Fruit fly (Drosophila melanogaster): Measurements from ENCODE around the gene CG32485.

Gene CG32485

DNA sequence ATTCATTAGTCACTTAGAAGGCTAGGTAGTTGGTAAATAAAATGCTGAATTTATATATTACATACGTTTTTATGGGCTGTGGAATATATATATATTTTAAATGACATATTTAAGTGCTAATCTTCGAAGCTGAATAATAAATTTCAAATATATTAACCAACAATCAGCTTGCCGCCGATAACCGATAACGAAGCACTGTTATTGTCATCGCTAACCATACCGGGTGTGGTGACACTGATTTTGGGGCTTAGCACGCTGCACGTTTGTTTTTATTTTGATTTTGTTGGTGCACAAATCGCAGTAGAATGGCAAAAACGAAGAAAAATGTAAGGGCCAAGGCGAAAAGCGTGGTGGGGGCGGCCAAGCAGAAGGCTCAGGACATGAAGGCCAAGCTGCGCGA, 4.7 kb downstream of the CG32485 start, which contains the start of gene CG16753 (continued):
- TF ChIP-seq chinmo (GFP tag; IDR thresholded peaks at IDR 0.05; ENCODE audit: partially characterized antibody): peak; percentile 74; the same call in 2 of the 4 replicates
- TF ChIP-seq H2.0 (GFP tag; IDR thresholded peaks at IDR 0.05): no peak
- TF ChIP-seq nom (GFP tag; optimal IDR thresholded peaks at IDR 0.05): peak; percentile 10
- TF ChIP-seq CG12659 (GFP tag; optimal IDR thresholded peaks at IDR 0.05): no peak
- TF ChIP-seq CG9215 (GFP tag; IDR thresholded peaks at IDR 0.05): no peak
- 0 out of 3 replicates have a peak, but pooled peaks have one; percentile 19 for TF ChIP-seq ci (GFP tag; IDR thresholded peaks at IDR 0.05)
- TF ChIP-seq CG6791 (GFP tag; IDR thresholded peaks at IDR 0.05; ENCODE audit: partially characterized antibody): peak; percentile 82
- TF ChIP-seq Hsf (GFP tag; optimal IDR thresholded peaks at IDR 0.05): no peak
- TF ChIP-seq pzg (GFP tag; optimal IDR thresholded peaks at IDR 0.05): peak; percentile 68
- no peak for TF ChIP-seq Lhr (GFP tag; optimal IDR thresholded peaks at IDR 0.05)
- TF ChIP-seq CG9797 (GFP tag; optimal IDR thresholded peaks at IDR 0.05): peak; percentile 12
- TF ChIP-seq CG34224 (GFP tag; IDR thresholded peaks at IDR 0.05; ENCODE audit: partially characterized antibody): peak; percentile 76
- peak; percentile 60 for TF ChIP-seq sna (GFP tag; IDR thresholded peaks at IDR 0.05; ENCODE audit: partially characterized antibody)
- no peak for TF ChIP-seq CG10979 (tag; optimal IDR thresholded peaks at IDR 0.05)
- TF ChIP-seq ttk (GFP tag; IDR thresholded peaks at IDR 0.05): no peak
- TF ChIP-seq Sry-δ (GFP tag; optimal IDR thresholded peaks at IDR 0.05): peak; percentile 79
- peak; percentile 33 for TF ChIP-seq CG1603 (tag; optimal IDR thresholded peaks at IDR 0.05)
- peak; percentile 68; the same call in 1 of the 2 replicates for TF ChIP-seq ato (GFP tag; IDR thresholded peaks at IDR 0.05; ENCODE audit: partially characterized antibody)
- TF ChIP-seq gsb-n (tag; optimal IDR thresholded peaks at IDR 0.05): no peak
- TF ChIP-seq CG2116 (GFP tag; optimal IDR thresholded peaks at IDR 0.05): peak; percentile 42
- TF ChIP-seq BEAF-32 (GFP tag; optimal IDR thresholded peaks at IDR 0.05): peak; percentile 37
- TF ChIP-seq otp (GFP tag; IDR thresholded peaks at IDR 0.05): peak; percentile 88
- peak; percentile 73 for TF ChIP-seq tna (GFP tag; IDR thresholded peaks at IDR 0.05; ENCODE audit: partially characterized antibody)
- TF ChIP-seq CG17912 (GFP tag; optimal IDR thresholded peaks at IDR 0.05): peak; percentile 21
- peak; percentile 64 for TF ChIP-seq CG14860 (GFP tag; IDR thresholded peaks at IDR 0.05; ENCODE audit: partially characterized antibody)
- peak; percentile 87 for TF ChIP-seq oc (tag; optimal IDR thresholded peaks at IDR 0.05)
- no peak for TF ChIP-seq CG6689 (GFP tag; IDR thresholded peaks at IDR 0.05)
- peak; percentile 9; the same call in 1 of the 2 replicates for TF ChIP-seq amos (GFP tag; IDR thresholded peaks at IDR 0.05; ENCODE audit: partially characterized antibody)
- peak; percentile 83 for TF ChIP-seq HLH4C (GFP tag; IDR thresholded peaks at IDR 0.05; ENCODE audit: partially characterized antibody)
- no peak for TF ChIP-seq p53 (GFP tag; optimal IDR thresholded peaks at IDR 0.05)
- TF ChIP-seq GATAe (GFP tag; conservative IDR thresholded peaks at IDR 0.05): no peak
- TF ChIP-seq CG30403 (GFP tag; optimal IDR thresholded peaks at IDR 0.05): no peak
- TF ChIP-seq tap (tag; optimal IDR thresholded peaks at IDR 0.05): no peak
- TF ChIP-seq pan (optimal IDR thresholded peaks at IDR 0.05): no peak
- no peak for TF ChIP-seq pan (GFP tag; optimal IDR thresholded peaks at IDR 0.05 in 1 of 2, IDR thresholded peaks at IDR 0.05 in 1 of 2)
- no peak for TF ChIP-seq slbo (GFP tag; IDR thresholded peaks at IDR 0.05)
- TF ChIP-seq CG17186 (GFP tag; optimal IDR thresholded peaks at IDR 0.05): no peak
- peak; percentile 11 for TF ChIP-seq YL-1 (GFP tag; optimal IDR thresholded peaks at IDR 0.05)
- TF ChIP-seq bbx (GFP tag; IDR thresholded peaks at IDR 0.05; ENCODE audit: partially characterized antibody): peak; percentile 81
- TF ChIP-seq CG8290 (GFP tag; optimal IDR thresholded peaks at IDR 0.05): no peak
- TF ChIP-seq CG8290 (tag; optimal IDR thresholded peaks at IDR 0.05): peak in 1 of 2 experiments; percentile 7
- TF ChIP-seq dimm (GFP tag; IDR thresholded peaks at IDR 0.05): no peak
- TF ChIP-seq CG10267 (tag; optimal IDR thresholded peaks at IDR 0.05): peak; percentile 17
- TF ChIP-seq HmgZ (tag; optimal IDR thresholded peaks at IDR 0.05): peak; percentile 42
- peak; percentile 76 for TF ChIP-seq CG13287 (GFP tag; IDR thresholded peaks at IDR 0.05; ENCODE audit: partially characterized antibody)
- no peak for TF ChIP-seq CG10654 (GFP tag; optimal IDR thresholded peaks at IDR 0.05)
- TF ChIP-seq CG7271 (tag; optimal IDR thresholded peaks at IDR 0.05): no peak
- TF ChIP-seq vnd (GFP tag; IDR thresholded peaks at IDR 0.05; ENCODE audit: partially characterized antibody): peak; percentile 52; the same call in 1 of the 3 replicates
- TF ChIP-seq Doc3 (GFP tag; IDR thresholded peaks at IDR 0.05; ENCODE audit: partially characterized antibody): peak; percentile 38; the same call in 1 of the 3 replicates

All from whole organism, embryonic.